Worm (Caenorhabditis elegans): Measurements from ENCODE around the gene ceh-75.

DNA sequence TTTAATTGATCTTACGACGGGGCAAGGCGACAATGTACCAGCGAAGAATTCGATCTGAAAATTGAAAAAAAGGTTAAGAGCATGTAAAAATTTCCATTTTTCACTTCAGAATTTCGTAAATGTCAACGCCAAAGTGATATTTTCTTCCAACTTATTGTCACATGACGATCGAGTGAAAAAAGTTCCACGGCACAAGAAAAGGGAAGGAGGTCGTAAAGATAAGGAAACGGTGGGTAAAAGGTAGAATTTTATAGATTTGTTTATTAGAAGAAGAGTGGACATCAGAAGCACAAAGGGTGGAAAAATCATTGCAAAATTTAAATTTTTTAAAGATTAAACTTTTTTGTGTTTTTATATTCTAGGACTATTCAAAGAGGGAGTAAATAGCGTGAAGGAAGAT lies 6.8 kb downstream of the ceh-75 start:
- TF ChIP-seq zip-4 (GFP tag; optimal IDR thresholded peaks at IDR 0.05) = no peak
- TF ChIP-seq aha-1 (tag; optimal IDR thresholded peaks at IDR 0.05) = no peak
- TF ChIP-seq snpc-4 (tag; optimal IDR thresholded peaks at IDR 0.05) = no peak
- TF ChIP-seq unc-98 (GFP tag; IDR thresholded peaks at IDR 0.05) = no peak
- no peak for TF ChIP-seq nhr-237 (tag; optimal IDR thresholded peaks at IDR 0.05)
- TF ChIP-seq lsy-2 (tag; optimal IDR thresholded peaks at IDR 0.05) = no peak
- TF ChIP-seq nhr-77 (tag; optimal IDR thresholded peaks at IDR 0.05) = no peak
- no peak for TF ChIP-seq aly-2 (tag; optimal IDR thresholded peaks at IDR 0.05)
- no peak for TF ChIP-seq dpl-1 (GFP tag; optimal IDR thresholded peaks at IDR 0.05)
- TF ChIP-seq nhr-11 (tag; optimal IDR thresholded peaks at IDR 0.05) = no peak
- TF ChIP-seq zag-1 (tag; optimal IDR thresholded peaks at IDR 0.05) = no peak
- TF ChIP-seq elt-3 (tag; optimal IDR thresholded peaks at IDR 0.05) = no peak
- no peak for TF ChIP-seq efl-3 (GFP tag; optimal IDR thresholded peaks at IDR 0.05)

Measured in whole organism, L1 larva.